Fruit fly (Drosophila melanogaster) whole organism, embryonic: ENCODE results near the gene GstD11.

ENCODE experiments used
- Blimp-1 ChIP-seq: fragments of 200-800 bp; sonication (Bioruptor generic); optimal IDR thresholded peaks from 3 replicates; lab custom pipeline; 2018; ENCODE audit warnings: missing biosample characterization, missing genetic modification characterization, mild to moderate bottlenecking, moderate library complexity, missing genetic modification reagents
- CG11504 ChIP-seq: fragments of 200-800 bp; sonication (Bioruptor generic); optimal IDR thresholded peaks from 3 replicates; lab custom pipeline; 2019; ENCODE audit warnings: missing biosample characterization, mild to moderate bottlenecking, missing genetic modification characterization, moderate library complexity
- CG12155 ChIP-seq: fragments of 200-800 bp; sonication (Bioruptor generic); optimal IDR thresholded peaks from 3 replicates; lab custom pipeline; 2016; ENCODE audit warnings: missing biosample characterization, missing genetic modification characterization
- CG12236 ChIP-seq: fragments of 200-800 bp; sonication (Bioruptor generic); optimal IDR thresholded peaks from 2 replicates; lab custom pipeline; 2016; ENCODE audit warnings: missing biosample characterization, missing genetic modification characterization
- CG13424 ChIP-seq: fragments of 200-800 bp; sonication (Bioruptor generic); optimal IDR thresholded peaks from 2 replicates; lab custom pipeline; 2019; ENCODE audit warnings: missing biosample characterization, mild to moderate bottlenecking, missing genetic modification characterization, moderate library complexity
- CG15601 ChIP-seq: fragments of 200-800 bp; sonication (Bioruptor generic); optimal IDR thresholded peaks from 3 replicates; lab custom pipeline; 2019; ENCODE audit warnings: missing biosample characterization, mild to moderate bottlenecking, missing genetic modification characterization, moderate library complexity
- CG16863 ChIP-seq: fragments of 200-800 bp; sonication (Bioruptor generic); optimal IDR thresholded peaks from 3 replicates; lab custom pipeline; 2016; ENCODE audit warnings: missing biosample characterization, missing genetic modification characterization
- CG17612 ChIP-seq: fragments of 200-800 bp; sonication (Bioruptor generic); IDR thresholded peaks from 2 replicates; pipeline ENCODE4 v1.3.6; 2022; ENCODE audit warnings: missing biosample characterization, missing genetic modification characterization
- CG3163 ChIP-seq: fragments of 200-800 bp; sonication (Bioruptor generic); optimal IDR thresholded peaks from 3 replicates; lab custom pipeline; 2016; ENCODE audit warnings: missing biosample characterization, missing genetic modification characterization
- CG34422 ChIP-seq: fragments of 200-800 bp; sonication (Bioruptor generic); IDR thresholded peaks from 3 replicates; pipeline ENCODE4 v1.3.6; 2022; ENCODE audit warnings: missing biosample characterization, missing genetic modification characterization
- CG3847 ChIP-seq: fragments of 200-800 bp; sonication (Bioruptor generic); IDR thresholded peaks from 2 replicates; pipeline ENCODE4 v1.3.6; 2022; ENCODE audit warnings: missing biosample characterization, missing genetic modification characterization
- CG4617 ChIP-seq: fragments of 200-800 bp; sonication (Bioruptor generic); optimal IDR thresholded peaks from 3 replicates; lab custom pipeline; 2016; ENCODE audit warnings: missing biosample characterization, missing genetic modification characterization, borderline replicate concordance
- CG5180 ChIP-seq: fragments of 200-800 bp; sonication (Bioruptor generic); optimal IDR thresholded peaks from 3 replicates; lab custom pipeline; 2017; ENCODE audit warnings: missing biosample characterization, missing genetic modification characterization, mild to moderate bottlenecking, moderate library complexity, missing genetic modification reagents
- CG6654 ChIP-seq: fragments of 200-800 bp; sonication (Bioruptor generic); optimal IDR thresholded peaks from 2 replicates; lab custom pipeline; 2017; ENCODE audit warnings: missing biosample characterization, mild to moderate bottlenecking, missing genetic modification characterization
- CHES-1-like ChIP-seq: fragments of 200-800 bp; sonication (Bioruptor generic); optimal IDR thresholded peaks from 2 replicates; lab custom pipeline; 2016; ENCODE audit warnings: missing biosample characterization, missing genetic modification characterization
- CrebB ChIP-seq: fragments of 200-800 bp; sonication (Bioruptor generic); optimal IDR thresholded peaks from 3 replicates; lab custom pipeline; 2018; ENCODE audit warnings: missing biosample characterization, mild to moderate bottlenecking, missing genetic modification characterization
- Deaf1 ChIP-seq: fragments of 200-800 bp; optimal IDR thresholded peaks from 3 replicates; lab custom pipeline; 2019; ENCODE audit warnings: missing biosample characterization, mild to moderate bottlenecking, missing genetic modification characterization, moderate library complexity
- Fer1 ChIP-seq: fragments of 200-800 bp; sonication (Bioruptor generic); optimal IDR thresholded peaks from 2 replicates; lab custom pipeline; 2017; ENCODE audit warnings: missing biosample characterization, mild to moderate bottlenecking, missing genetic modification characterization
- GATAe ChIP-seq: fragments of 200-800 bp; sonication (Bioruptor generic); conservative IDR thresholded peaks from 2 replicates; pipeline ENCODE4 v1.3.6; 2022; ENCODE audit warnings: missing biosample characterization, missing genetic modification characterization
- HHEX ChIP-seq: fragments of 200-800 bp; sonication (Bioruptor generic); optimal IDR thresholded peaks from 3 replicates; lab custom pipeline; 2017; ENCODE audit warnings: missing biosample characterization, mild to moderate bottlenecking, missing genetic modification characterization, missing genetic modification reagents
- HLH4C ChIP-seq: fragments of 200-800 bp; sonication (Bioruptor generic); IDR thresholded peaks from 3 replicates; pipeline ENCODE4 v1.3.6; 2022; ENCODE audit warnings: missing biosample characterization, missing genetic modification characterization; ENCODE audit not compliant: partially characterized antibody
- MTF-1 ChIP-seq: fragments of 200-800 bp; sonication (Bioruptor generic); optimal IDR thresholded peaks from 2 replicates; lab custom pipeline; 2018; ENCODE audit warnings: missing biosample characterization, mild to moderate bottlenecking, missing genetic modification characterization, borderline replicate concordance
- Oli ChIP-seq: fragments of 200-800 bp; sonication (Bioruptor generic); optimal IDR thresholded peaks from 2 replicates; lab custom pipeline; 2018; ENCODE audit warnings: missing biosample characterization, mild to moderate bottlenecking, missing genetic modification characterization, moderate library complexity
- TFAM ChIP-seq: fragments of 200-800 bp; sonication (Bioruptor generic); optimal IDR thresholded peaks from 2 replicates; lab custom pipeline; 2017; ENCODE audit warnings: missing biosample characterization, missing genetic modification characterization, inconsistent platforms
- YL-1 ChIP-seq: fragments of 200-800 bp; sonication (Bioruptor generic); optimal IDR thresholded peaks from 3 replicates; lab custom pipeline; 2017; ENCODE audit warnings: missing biosample characterization, mild to moderate bottlenecking, missing genetic modification characterization
- aop ChIP-seq: fragments of 200-800 bp; sonication (Bioruptor generic); IDR thresholded peaks from 2 replicates; pipeline ENCODE4 v1.3.6; 2022; ENCODE audit warnings: missing biosample characterization, missing genetic modification characterization
- ase ChIP-seq: fragments of 200-800 bp; sonication (Bioruptor generic); IDR thresholded peaks from 3 replicates; pipeline ENCODE4 v1.3.6; 2022; ENCODE audit warnings: missing biosample characterization, missing genetic modification characterization
- bbx ChIP-seq: fragments of 200-800 bp; sonication (Bioruptor generic); IDR thresholded peaks from 2 replicates; pipeline ENCODE4 v1.3.6; 2022; ENCODE audit warnings: missing biosample characterization, missing genetic modification characterization; ENCODE audit not compliant: partially characterized antibody
- bcd ChIP-seq: fragments of 200-800 bp; sonication (Bioruptor generic); optimal IDR thresholded peaks from 2 replicates; lab custom pipeline; 2017; ENCODE audit warnings: missing biosample characterization, mild to moderate bottlenecking, missing genetic modification characterization
- bowl ChIP-seq: fragments of 200-800 bp; sonication (Bioruptor generic); IDR thresholded peaks from 2 replicates; pipeline ENCODE4 v1.3.6; 2022; ENCODE audit warnings: missing biosample characterization, missing genetic modification characterization
- chif ChIP-seq, 2 experiments: fragments of 200-800 bp; sonication (Bioruptor generic); optimal IDR thresholded peaks; 3 replicates each; lab custom pipeline; 2016; ENCODE audit warnings: missing biosample characterization in 2 of 2, missing genetic modification characterization in 2 of 2
- cwo ChIP-seq: fragments of 200-800 bp; sonication (Bioruptor generic); optimal IDR thresholded peaks from 3 replicates; lab custom pipeline; 2017; ENCODE audit warnings: missing biosample characterization, missing genetic modification characterization, mild to moderate bottlenecking, moderate library complexity, missing genetic modification reagents
- dpn ChIP-seq, 2 experiments: fragments of 200-800 bp; sonication (Bioruptor generic); optimal IDR thresholded peaks; 3 replicates each; lab custom pipeline; 2016; ENCODE audit warnings: missing biosample characterization in 2 of 2, missing genetic modification characterization in 2 of 2
- esg ChIP-seq: fragments of 200-800 bp; sonication (Bioruptor generic); conservative IDR thresholded peaks from 2 replicates; pipeline ENCODE4 v1.3.6; 2022; ENCODE audit warnings: missing biosample characterization, missing genetic modification characterization
- eyg ChIP-seq: fragments of 200-800 bp; sonication (Bioruptor generic); optimal IDR thresholded peaks from 3 replicates; lab custom pipeline; 2016; ENCODE audit warnings: missing biosample characterization, missing genetic modification characterization
- gfzf ChIP-seq: fragments of 200-800 bp; sonication (Bioruptor generic); optimal IDR thresholded peaks from 2 replicates; lab custom pipeline; 2016; ENCODE audit warnings: missing biosample characterization, mild to moderate bottlenecking, missing genetic modification characterization, moderate library complexity
- ham ChIP-seq: fragments of 200-800 bp; sonication (Bioruptor generic); IDR thresholded peaks from 2 replicates; pipeline ENCODE4 v1.3.6; 2022; ENCODE audit warnings: missing biosample characterization, missing genetic modification characterization
- lov ChIP-seq, 2 experiments: fragments of 200-800 bp in 1 of 2; fragments of >200 bp in 1 of 2; sonication (Bioruptor generic) in 1 of 2; IDR thresholded peaks in 1 of 2; optimal IDR thresholded peaks in 1 of 2; 2 replicates in 1 of 2; 3 replicates in 1 of 2; pipeline versions ENCODE4 v1.3.6 to Lab custom; 2017 to 2022; ENCODE audit warnings: missing biosample characterization in 1 of 2, missing genetic modification characterization in 1 of 2
- nau ChIP-seq: fragments of 200-800 bp; sonication (Bioruptor generic); optimal IDR thresholded peaks from 3 replicates; lab custom pipeline; 2017; ENCODE audit warnings: missing biosample characterization, mild to moderate bottlenecking, missing genetic modification characterization, missing genetic modification reagents
- nmo ChIP-seq: fragments of 200-800 bp; sonication (Bioruptor generic); optimal IDR thresholded peaks from 2 replicates; lab custom pipeline; 2018; ENCODE audit warnings: missing biosample characterization, mild to moderate bottlenecking, missing genetic modification characterization, moderate library complexity
- onecut ChIP-seq: fragments of 200-800 bp; sonication (Bioruptor generic); IDR thresholded peaks from 2 replicates; pipeline ENCODE4 v1.3.6; 2022; ENCODE audit warnings: missing biosample characterization, missing genetic modification characterization
- org-1 ChIP-seq: fragments of 200-800 bp; sonication (Bioruptor generic); optimal IDR thresholded peaks from 2 replicates; lab custom pipeline; 2017; ENCODE audit warnings: missing biosample characterization, missing genetic modification characterization
- otp ChIP-seq: fragments of 200-800 bp; sonication (Bioruptor generic); IDR thresholded peaks from 3 replicates; pipeline ENCODE4, ENCODE4 v1.3.6; 2022; ENCODE audit warnings: missing biosample characterization, missing genetic modification characterization
- p53 ChIP-seq: fragments of 200-800 bp; sonication (Bioruptor generic); optimal IDR thresholded peaks from 2 replicates; lab custom pipeline; 2016; ENCODE audit warnings: missing biosample characterization, missing genetic modification characterization
- pfk ChIP-seq: fragments of 200-800 bp; sonication (Bioruptor generic); optimal IDR thresholded peaks from 2 replicates; lab custom pipeline; 2018; ENCODE audit warnings: missing biosample characterization, mild to moderate bottlenecking, missing genetic modification characterization, moderate library complexity
- pum ChIP-seq: fragments of 200-800 bp; sonication (Bioruptor generic); optimal IDR thresholded peaks from 2 replicates; lab custom pipeline; 2016; ENCODE audit warnings: missing biosample characterization, missing genetic modification characterization
- sna ChIP-seq: fragments of 200-800 bp; sonication (Bioruptor generic); IDR thresholded peaks from 2 replicates; pipeline ENCODE4 v1.3.6; 2022; ENCODE audit warnings: missing biosample characterization, missing genetic modification characterization; ENCODE audit not compliant: partially characterized antibody
- sob ChIP-seq: fragments of 200-800 bp; sonication (Bioruptor generic); IDR thresholded peaks from 2 replicates; pipeline ENCODE4 v1.3.6; 2022; ENCODE audit warnings: missing biosample characterization, missing genetic modification characterization
- vnd ChIP-seq: fragments of 200-800 bp; sonication (Bioruptor generic); IDR thresholded peaks from 3 replicates; pipeline ENCODE4 v1.3.6; 2022; ENCODE audit warnings: missing biosample characterization, missing genetic modification characterization; ENCODE audit not compliant: partially characterized antibody

Gene GstD11

dm6 chr3R:12402935-12403334 lies 19.8 kb downstream of the GstD11 start (continued):
- TF ChIP-seq TFAM (GFP tag; lab: Kevin White, UChicago): peak; percentile 94
- peak; percentile 95 for TF ChIP-seq otp
- peak; percentile 91 for TF ChIP-seq CG5180 (GFP tag; lab: Kevin White, UChicago)
- peak; percentile 97 for TF ChIP-seq sob (GFP tag; lab: Robert Waterston, UW)
- peak; percentile 96 for TF ChIP-seq CG34422 (GFP tag; lab: Robert Waterston, UW)
- TF ChIP-seq vnd (GFP tag; lab: Robert Waterston, UW): no peak
- TF ChIP-seq ase (GFP tag; lab: Robert Waterston, UW): peak; percentile 94
- TF ChIP-seq eyg (GFP tag; lab: Kevin White, UChicago): peak; percentile 91
- TF ChIP-seq CG3163 (GFP tag; lab: Kevin White, UChicago): peak; percentile 75
- TF ChIP-seq CG12236 (GFP tag; lab: Kevin White, UChicago): peak; percentile 91
- TF ChIP-seq Fer1: peak; percentile 98
- TF ChIP-seq HHEX (GFP tag; lab: Kevin White, UChicago): peak; percentile 98
- TF ChIP-seq bbx (GFP tag; lab: Robert Waterston, UW): no peak
- TF ChIP-seq p53: peak; percentile 80
- TF ChIP-seq CG6654 (GFP tag; lab: Kevin White, UChicago): peak; percentile 94
- no peak for TF ChIP-seq sna (GFP tag; lab: Robert Waterston, UW)
- TF ChIP-seq esg (GFP tag; lab: Robert Waterston, UW): peak; percentile 93
- peak; percentile 84 for TF ChIP-seq CG4617 (GFP tag; lab: Kevin White, UChicago)
- no peak for TF ChIP-seq lov (optimal IDR thresholded peaks at IDR 0.05; lab: Kevin White, UChicago)
- peak; percentile 98 for TF ChIP-seq lov (GFP tag; IDR thresholded peaks at IDR 0.05; lab: Robert Waterston, UW)
- peak; percentile 99 for TF ChIP-seq nau (GFP tag; lab: Kevin White, UChicago)
- peak; percentile 95 for TF ChIP-seq bowl (GFP tag; lab: Robert Waterston, UW)
- TF ChIP-seq onecut (GFP tag; lab: Robert Waterston, UW): peak; percentile 97
- TF ChIP-seq CrebB (tag; lab: Kevin White, UChicago): peak; percentile 98
- peak; percentile 93 for TF ChIP-seq CG16863 (GFP tag; lab: Kevin White, UChicago)
- TF ChIP-seq HLH4C (GFP tag; lab: Robert Waterston, UW): 0 out of 3 replicates have a peak, but pooled peaks have one; percentile 40
- peak; percentile 76 for TF ChIP-seq pfk
- TF ChIP-seq aop: peak; percentile 90
- TF ChIP-seq CG3847 (GFP tag; lab: Robert Waterston, UW): peak; percentile 94
- peak; percentile 97 for TF ChIP-seq bcd (GFP tag; lab: Kevin White, UChicago)
- TF ChIP-seq gfzf (GFP tag; lab: Kevin White, UChicago): peak; percentile 23
- peak; percentile 72; the same call in 1 of the 2 replicates for TF ChIP-seq GATAe
- peak; percentile 90 for TF ChIP-seq org-1 (GFP tag; lab: Kevin White, UChicago)
- peak; percentile 90 for TF ChIP-seq CHES-1-like (GFP tag; lab: Kevin White, UChicago)
- peak; percentile 96 for TF ChIP-seq CG12155 (GFP tag; lab: Kevin White, UChicago)
- peak; percentile 90 for TF ChIP-seq pum (GFP tag; lab: Kevin White, UChicago)
- TF ChIP-seq chif (GFP tag; optimal IDR thresholded peaks at IDR 0.05; lab: Kevin White, UChicago): peak; percentile 95 to 99
- TF ChIP-seq cwo (GFP tag; lab: Kevin White, UChicago): peak; percentile 94
- TF ChIP-seq CG11504: peak; percentile 97
- peak; percentile 91 for TF ChIP-seq YL-1 (GFP tag; lab: Kevin White, UChicago)
- TF ChIP-seq dpn (GFP tag; optimal IDR thresholded peaks at IDR 0.05; lab: Kevin White, UChicago): peak; percentile 94
- peak; percentile 97 for TF ChIP-seq Oli (tag; lab: Kevin White, UChicago)
- peak; percentile 57; the same call in 1 of the 2 replicates for TF ChIP-seq ham (GFP tag; lab: Robert Waterston, UW)
- TF ChIP-seq CG17612 (GFP tag; lab: Robert Waterston, UW): peak; percentile 79
- TF ChIP-seq MTF-1: peak; percentile 99
- peak; percentile 98 for TF ChIP-seq CG15601 (tag; lab: Kevin White, UChicago)
- TF ChIP-seq Deaf1 (tag; lab: Kevin White, UChicago): peak; percentile 91
- TF ChIP-seq CG13424: peak; percentile 99
- TF ChIP-seq Blimp-1: peak; percentile 97
- TF ChIP-seq nmo: peak; percentile 99
